Worm (Caenorhabditis elegans): Measurements from ENCODE around the gene W09H1.1.

ce11 chrII:13195706-13196417, 14.5 kb upstream of the W09H1.1 start:
- TF ChIP-seq skn-1 (tag; optimal IDR thresholded peaks at IDR 0.05) (no peak), lsy-2 (tag; optimal IDR thresholded peaks at IDR 0.05) (no peak), nhr-41 (GFP tag; IDR thresholded peaks at IDR 0.05) (no peak)
